Worm (Caenorhabditis elegans) whole organism, young adult: ENCODE results near the gene pab-2.

Experiments used
- B0019.2 ChIP-seq: fragments of 200-800 bp; sonication (Bioruptor generic); conservative IDR thresholded peaks from 2 replicates; pipeline ENCODE4 v1.3.6; 2022; ENCODE audit warnings: missing genetic modification reagents, missing genetic modification characterization, missing compliant biosample characterization
- C06A6.2 ChIP-seq: fragments of 200-800 bp; sonication (Bioruptor generic); conservative IDR thresholded peaks from 2 replicates; pipeline ENCODE4 v1.3.6; 2022; ENCODE audit warnings: missing genetic modification characterization, missing compliant biosample characterization
- F10E7.11 ChIP-seq: sonication (generic microtip); optimal IDR thresholded peaks from 2 replicates; lab custom pipeline; 2017; ENCODE audit warnings: mild to moderate bottlenecking, missing genetic modification characterization, moderate library complexity, missing compliant biosample characterization
- F33H1.4 ChIP-seq: fragments of 200-800 bp; sonication (Bioruptor generic); IDR thresholded peaks from 2 replicates; pipeline ENCODE4 v1.3.6; 2022; ENCODE audit warnings: missing genetic modification reagents, missing genetic modification characterization, missing compliant biosample characterization
- F39B2.1 ChIP-seq: fragments of 200-800 bp; sonication (Bioruptor generic); IDR thresholded peaks from 2 replicates; pipeline ENCODE4 v1.3.6; 2022; ENCODE audit warnings: missing genetic modification reagents, missing genetic modification characterization, missing compliant biosample characterization
- F55B11.4 ChIP-seq: sonication (generic microtip); optimal IDR thresholded peaks from 2 replicates; lab custom pipeline; 2016; ENCODE audit warnings: missing compliant biosample characterization, missing genetic modification characterization, borderline replicate concordance; ENCODE audit not compliant: insufficient read depth
- F57C9.4 ChIP-seq: sonication (generic microtip); optimal IDR thresholded peaks from 2 replicates; lab custom pipeline; 2017; ENCODE audit warnings: mild to moderate bottlenecking, missing genetic modification characterization, missing compliant biosample characterization
- Y56A3A.18 ChIP-seq: fragments of 200-800 bp; sonication (Bioruptor generic); IDR thresholded peaks from 2 replicates; pipeline ENCODE4 v1.3.6; 2022; ENCODE audit warnings: missing genetic modification reagents, missing genetic modification characterization, missing compliant biosample characterization
- attf-5 ChIP-seq: fragments of 200-800 bp; sonication (Bioruptor generic); optimal IDR thresholded peaks from 2 replicates; lab custom pipeline; 2018; ENCODE audit warnings: mild to moderate bottlenecking, missing genetic modification characterization, missing compliant biosample characterization
- ccch-3 ChIP-seq: fragments of 200-800 bp; sonication (Bioruptor generic); optimal IDR thresholded peaks from 2 replicates; lab custom pipeline; 2018; ENCODE audit warnings: mild to moderate bottlenecking, missing genetic modification characterization, missing compliant biosample characterization
- cebp-1 ChIP-seq, 2 experiments: fragments of 200-800 bp in 1 of 2; sonication (Bioruptor generic) in 1 of 2; sonication (generic microtip) in 1 of 2; IDR thresholded peaks in 1 of 2; optimal IDR thresholded peaks in 1 of 2; 2 replicates each; pipeline versions ENCODE4 v1.3.6 to Lab custom; 2017 to 2022; ENCODE audit warnings: missing compliant biosample characterization in 2 of 2, missing genetic modification characterization in 2 of 2, mild to moderate bottlenecking in 1 of 2, missing genetic modification reagents in 1 of 2, moderate library complexity in 1 of 2
- cebp-2 ChIP-seq: fragments of 200-800 bp; sonication (Bioruptor generic); IDR thresholded peaks from 2 replicates; pipeline ENCODE4 v1.3.6; 2022; ENCODE audit warnings: missing genetic modification characterization, missing compliant biosample characterization
- ceh-91 ChIP-seq: fragments of 200-800 bp; sonication (Bioruptor generic); IDR thresholded peaks from 2 replicates; pipeline ENCODE4 v1.3.6; 2022; ENCODE audit warnings: missing genetic modification reagents, missing genetic modification characterization, missing compliant biosample characterization
- die-1 ChIP-seq: sonication (generic microtip); optimal IDR thresholded peaks from 2 replicates; lab custom pipeline; 2016; ENCODE audit warnings: missing genotype, mild to moderate bottlenecking, missing genetic modification characterization, missing compliant biosample characterization
- dpff-1 ChIP-seq: sonication (generic microtip); optimal IDR thresholded peaks from 2 replicates; lab custom pipeline; 2017; ENCODE audit warnings: mild to moderate bottlenecking, missing genetic modification characterization, missing compliant biosample characterization
- efl-1 ChIP-seq: fragments of 150-350 bp; optimal IDR thresholded peaks from 2 replicates; lab custom pipeline; 2014; ENCODE audit warnings: missing biosample characterization, missing genetic modification reagents, missing genetic modification characterization
- egl-18 ChIP-seq: fragments of 200-800 bp; sonication (Bioruptor generic); IDR thresholded peaks from 2 replicates; pipeline ENCODE4 v1.3.6; 2022; ENCODE audit warnings: missing genetic modification reagents, missing genetic modification characterization, missing compliant biosample characterization
- egrh-3 ChIP-seq: fragments of 200-800 bp; sonication (Bioruptor generic); IDR thresholded peaks from 2 replicates; pipeline ENCODE4 v1.3.6; 2022; ENCODE audit warnings: missing genetic modification reagents, missing genetic modification characterization, missing compliant biosample characterization
- fkh-3 ChIP-seq: sonication (generic microtip); optimal IDR thresholded peaks from 2 replicates; lab custom pipeline; 2016; ENCODE audit warnings: mild to moderate bottlenecking, missing genetic modification characterization, missing compliant biosample characterization
- gei-17 ChIP-seq: fragments of 200-800 bp; sonication (Bioruptor generic); optimal IDR thresholded peaks from 2 replicates; lab custom pipeline; 2018; ENCODE audit warnings: mild to moderate bottlenecking, missing genetic modification characterization, missing compliant biosample characterization
- hmg-20 ChIP-seq: fragments of 200-800 bp; sonication (Bioruptor generic); IDR thresholded peaks from 2 replicates; pipeline ENCODE4 v1.3.6; 2022; ENCODE audit warnings: missing genetic modification reagents, missing genetic modification characterization, missing compliant biosample characterization
- madf-10 ChIP-seq: sonication (generic microtip); optimal IDR thresholded peaks from 2 replicates; lab custom pipeline; 2016; ENCODE audit warnings: mild to moderate bottlenecking, missing genetic modification characterization, missing compliant biosample characterization
- madf-6 ChIP-seq: fragments of 200-800 bp; sonication (Bioruptor generic); IDR thresholded peaks from 2 replicates; pipeline ENCODE4 v1.3.6; 2022; ENCODE audit warnings: missing genetic modification reagents, missing genetic modification characterization, missing compliant biosample characterization
- madf-8 ChIP-seq: fragments of 200-800 bp; sonication (Bioruptor generic); conservative IDR thresholded peaks from 2 replicates; pipeline ENCODE4 v1.3.6; 2022; ENCODE audit warnings: missing genetic modification reagents, missing genetic modification characterization, missing compliant biosample characterization
- mel-28 ChIP-seq: sonication (generic microtip); optimal IDR thresholded peaks from 2 replicates; lab custom pipeline; 2016; ENCODE audit warnings: borderline replicate concordance, mild to moderate bottlenecking, missing genetic modification characterization, missing compliant biosample characterization
- mes-4 ChIP-seq: sonication (generic microtip); optimal IDR thresholded peaks from 2 replicates; lab custom pipeline; 2016; ENCODE audit warnings: missing genotype, missing genetic modification characterization, missing compliant biosample characterization
- nfya-1 ChIP-seq: sonication (generic microtip); optimal IDR thresholded peaks from 2 replicates; lab custom pipeline; 2017; ENCODE audit warnings: antibody characterized with exemption, missing compliant biosample characterization, missing genetic modification characterization, borderline replicate concordance; ENCODE audit not compliant: insufficient read depth
- nhr-120 ChIP-seq: fragments of 200-800 bp; sonication (Bioruptor generic); IDR thresholded peaks from 2 replicates; pipeline ENCODE4 v1.3.6; 2022; ENCODE audit warnings: missing genetic modification characterization, missing compliant biosample characterization
- sdz-38 ChIP-seq: sonication (generic microtip); optimal IDR thresholded peaks from 2 replicates; lab custom pipeline; 2016; ENCODE audit warnings: missing genotype, missing genetic modification characterization, missing compliant biosample characterization
- sea-2 ChIP-seq: fragments of 200-800 bp; sonication (Bioruptor generic); IDR thresholded peaks from 2 replicates; pipeline ENCODE4 v1.3.6; 2022; ENCODE audit warnings: missing genetic modification characterization, missing compliant biosample characterization
- snpc-1.3 ChIP-seq: sonication (generic microtip); optimal IDR thresholded peaks from 2 replicates; lab custom pipeline; 2017; ENCODE audit warnings: missing genetic modification characterization, mild to moderate bottlenecking, missing compliant biosample characterization, antibody characterized with exemption, moderate library complexity, missing genotype, missing genetic modification reagents; ENCODE audit not compliant: insufficient read depth
- snpc-4 ChIP-seq, 5 experiments: fragments of 150-350 bp in 1 of 5; sonication (generic microtip) in 4 of 5; optimal IDR thresholded peaks; 2 replicates each; lab custom pipeline; 2014 to 2018; ENCODE audit warnings: missing genetic modification characterization in 5 of 5, missing biosample characterization in 3 of 5, antibody characterized with exemption in 2 of 5, mild to moderate bottlenecking in 2 of 5, missing compliant biosample characterization in 2 of 5, missing genotype in 2 of 5, moderate library complexity in 2 of 5, missing genetic modification reagents in 1 of 5
- tbp1 ChIP-seq: fragments of 200-800 bp; sonication (Bioruptor generic); optimal IDR thresholded peaks from 2 replicates; lab custom pipeline; 2018; ENCODE audit warnings: mild to moderate bottlenecking, missing genetic modification characterization, missing compliant biosample characterization
- unc-62 ChIP-seq: fragments of 150-350 bp; optimal IDR thresholded peaks from 2 replicates; lab custom pipeline; 2014; ENCODE audit warnings: missing biosample characterization, missing genetic modification reagents, missing genetic modification characterization
- zfh-2 ChIP-seq: fragments of 200-800 bp; sonication (Bioruptor generic); conservative IDR thresholded peaks from 2 replicates; pipeline ENCODE4 v1.3.6; 2022; ENCODE audit warnings: missing genetic modification reagents, missing genetic modification characterization, missing compliant biosample characterization
- zim-3 ChIP-seq: sonication (generic microtip); optimal IDR thresholded peaks from 2 replicates; lab custom pipeline; 2017; ENCODE audit warnings: mild to moderate bottlenecking, missing genetic modification characterization, moderate library complexity, missing compliant biosample characterization

pab-2 gene

ce11 chrX:13510234-13510837, 16.9 kb downstream of the pab-2 start:
- no peak for TF ChIP-seq mes-4
- 0 out of 2 replicates have a peak, but pooled peaks have one; percentile 4 for TF ChIP-seq nhr-120 (GFP tag; lab: Robert Waterston, UW)
- no peak for TF ChIP-seq unc-62
- no peak for TF ChIP-seq ccch-3 (GFP tag; lab: Kevin White, UChicago)
- no peak for TF ChIP-seq egl-18
- TF ChIP-seq attf-5 (GFP tag; lab: Kevin White, UChicago) = no peak
- TF ChIP-seq gei-17 (GFP tag; lab: Kevin White, UChicago) = no peak
- TF ChIP-seq madf-6 (GFP tag; lab: Robert Waterston, UW) = no peak
- no peak for TF ChIP-seq die-1
- TF ChIP-seq egrh-3 = peak; percentile 97
- no peak for TF ChIP-seq snpc-1.3 (tag; lab: Kevin White, UChicago)
- TF ChIP-seq zfh-2 (GFP tag; lab: Robert Waterston, UW) = peak; percentile 92

- TF ChIP-seq zfh-2 (GFP tag; lab: Robert Waterston, UW) (no peak), sea-2 (no peak), fkh-3 (tag; lab: Kevin White, UChicago) (no peak), ccch-3 (GFP tag; lab: Kevin White, UChicago) (no peak), F39B2.1 (no peak), sdz-38 (no peak), madf-8 (GFP tag; lab: Robert Waterston, UW) (no peak), dpff-1 (tag; lab: Kevin White, UChicago) (no peak), efl-1 (GFP tag; lab: Kevin White, UChicago) (no peak), B0019.2 (GFP tag; lab: Robert Waterston, UW) (no peak), F10E7.11 (tag; lab: Kevin White, UChicago) (no peak), egl-18 (no peak), ceh-91 (GFP tag; lab: Robert Waterston, UW) (no peak)
Observed at ce11 chrX:13507233-13507632, 20.0 kb downstream of the pab-2 start, which contains the start of gene H06A10.1. H06A10.1 (plus strand) TSS chrX:13507533.

ce11 chrX:13506493-13506892, 20.7 kb downstream of the pab-2 start:
- TF ChIP-seq cebp-2 (GFP tag; lab: Robert Waterston, UW) = no peak
- TF ChIP-seq F33H1.4 (GFP tag; lab: Robert Waterston, UW) = no peak
- TF ChIP-seq madf-10 = no peak
- no peak for TF ChIP-seq snpc-4 (GFP tag; optimal IDR thresholded peaks at IDR 0.05; lab: Kevin White, UChicago)
- peak in 3 of 4 experiments; percentile 33 to 76 (median 73) for TF ChIP-seq snpc-4 (tag; optimal IDR thresholded peaks at IDR 0.05; lab: Kevin White, UChicago)

- TF ChIP-seq cebp-2 (GFP tag; lab: Robert Waterston, UW) (no peak), C06A6.2 (GFP tag; lab: Robert Waterston, UW) (no peak), cebp-1 (GFP tag; IDR thresholded peaks at IDR 0.05; lab: Robert Waterston, UW) (no peak), cebp-1 (tag; optimal IDR thresholded peaks at IDR 0.05; lab: Kevin White, UChicago) (no peak)
- TF ChIP-seq, all 124 proteins: peak for 0
Observed at ce11 chrX:13506043-13506442, 21.2 kb downstream of the pab-2 start.

ce11 chrX:13505201-13505600, 22.0 kb downstream of the pab-2 start:
- TF ChIP-seq efl-1 (GFP tag; lab: Kevin White, UChicago) = no peak
- no peak for TF ChIP-seq hmg-20 (GFP tag; lab: Robert Waterston, UW)
- no peak for TF ChIP-seq tbp1 (GFP tag; lab: Kevin White, UChicago)
- TF ChIP-seq F57C9.4 (tag; lab: Kevin White, UChicago) = no peak
- TF ChIP-seq die-1 = no peak
- TF ChIP-seq mel-28 (tag; lab: Kevin White, UChicago) = no peak
- no peak for TF ChIP-seq gei-17 (GFP tag; lab: Kevin White, UChicago)
- no peak for TF ChIP-seq Y56A3A.18
- no peak for TF ChIP-seq nfya-1 (tag; lab: Kevin White, UChicago)
- TF ChIP-seq zim-3 = no peak
- no peak for TF ChIP-seq F55B11.4 (tag; lab: Kevin White, UChicago)
